Worm (Caenorhabditis elegans): Measurements from ENCODE around the gene srh-82.

srh-82 gene

ce11 chrV:144794-145193 is at the start of gene srh-82:
srh-82 (plus strand) TSS chrV:145094.
- TF ChIP-seq skn-1 (tag; optimal IDR thresholded peaks at IDR 0.05) (no peak), lsy-2 (tag; optimal IDR thresholded peaks at IDR 0.05) (no peak), hif-1 (tag; optimal IDR thresholded peaks at IDR 0.05) (no peak), zag-1 (tag; optimal IDR thresholded peaks at IDR 0.05) (no peak), unc-62 (GFP tag; optimal IDR thresholded peaks at IDR 0.05 in 1 of 2) (no peak), unc-62 (tag; optimal IDR thresholded peaks at IDR 0.05) (no peak), hmg-1.1 (GFP tag; IDR thresholded peaks at IDR 0.05) (no peak), F10B5.3 (tag; optimal IDR thresholded peaks at IDR 0.05) (no peak), nhr-10 (tag; optimal IDR thresholded peaks at IDR 0.05) (no peak), hlh-11 (tag; optimal IDR thresholded peaks at IDR 0.05) (no peak), T20F7.1 (GFP tag; optimal IDR thresholded peaks at IDR 0.05) (no peak), nhr-111 (GFP tag; optimal IDR thresholded peaks at IDR 0.05) (no peak), Y48G9A.11 (GFP tag; IDR thresholded peaks at IDR 0.05) (no peak), daf-19 (GFP tag; conservative IDR thresholded peaks at IDR 0.05) (no peak), lin-39 (tag; optimal IDR thresholded peaks at IDR 0.05) (no peak), nhr-77 (tag; optimal IDR thresholded peaks at IDR 0.05) (no peak), fos-1 (tag; optimal IDR thresholded peaks at IDR 0.05) (no peak), unc-39 (tag; optimal IDR thresholded peaks at IDR 0.05) (no peak), snpc-1.2 (GFP tag; IDR thresholded peaks at IDR 0.05) (no peak), ces-1 (GFP tag; optimal IDR thresholded peaks at IDR 0.05) (no peak)

- TF ChIP-seq mes-2 (tag; optimal IDR thresholded peaks at IDR 0.05; ENCODE audit: poor library complexity, severe bottlenecking) (peak; percentile 3), ctbp-1 (GFP tag; IDR thresholded peaks at IDR 0.05) (no peak), madf-9 (GFP tag; conservative IDR thresholded peaks at IDR 0.05) (no peak), daf-19 (GFP tag; conservative IDR thresholded peaks at IDR 0.05) (no peak)
Measured at ce11 chrV:102165-102564, 42.7 kb upstream of the srh-82 start.

- peak; percentile 65 for TF ChIP-seq lin-38 (GFP tag; IDR thresholded peaks at IDR 0.05)
- peak; percentile 49 for TF ChIP-seq nhr-111 (GFP tag; optimal IDR thresholded peaks at IDR 0.05)
- no peak for TF ChIP-seq T20F7.1 (GFP tag; optimal IDR thresholded peaks at IDR 0.05)
- 0 out of 2 replicates have a peak, but pooled peaks have one; percentile 19 for TF ChIP-seq set-16 (GFP tag; IDR thresholded peaks at IDR 0.05)
- TF ChIP-seq nhr-10 (tag; optimal IDR thresholded peaks at IDR 0.05), result no peak
- 0 out of 2 replicates have a peak, but pooled peaks have one; percentile 35 for TF ChIP-seq ctbp-1 (GFP tag; IDR thresholded peaks at IDR 0.05)
- peak; percentile 60 for TF ChIP-seq lin-1 (GFP tag; IDR thresholded peaks at IDR 0.05)
- TF ChIP-seq lim-7 (GFP tag; IDR thresholded peaks at IDR 0.05), result 0 out of 2 replicates have a peak, but pooled peaks have one; percentile 14
- TF ChIP-seq mep-1 (tag; optimal IDR thresholded peaks at IDR 0.05), result no peak
- TF ChIP-seq egl-43 (GFP tag; IDR thresholded peaks at IDR 0.05), result 0 out of 2 replicates have a peak, but pooled peaks have one; percentile 62
- no peak for TF ChIP-seq nhr-77 (tag; optimal IDR thresholded peaks at IDR 0.05)
- TF ChIP-seq ama-1 (optimal IDR thresholded peaks at IDR 0.05), result peak; percentile 44
- peak; percentile 86; the same call in 1 of the 2 replicates for TF ChIP-seq Y48G9A.11 (GFP tag; IDR thresholded peaks at IDR 0.05)
- TF ChIP-seq ZK337.2 (GFP tag; IDR thresholded peaks at IDR 0.05), result 0 out of 2 replicates have a peak, but pooled peaks have one; percentile 29
- TF ChIP-seq F49E8.2 (tag; optimal IDR thresholded peaks at IDR 0.05; ENCODE audit: borderline replicate concordance), result peak; percentile 92
- peak; percentile 80 for TF ChIP-seq arid-1 (GFP tag; conservative IDR thresholded peaks at IDR 0.05)
- peak in 1 of 2 experiments; percentile 56; a peak in 1 of 4 replicates for TF ChIP-seq madf-5 (GFP tag; IDR thresholded peaks at IDR 0.05)
- no peak for TF ChIP-seq zag-1 (tag; optimal IDR thresholded peaks at IDR 0.05)
- TF ChIP-seq daf-16 (GFP tag; optimal IDR thresholded peaks at IDR 0.05), result peak in 1 of 2 experiments; percentile 7
- TF ChIP-seq daf-16 (tag; optimal IDR thresholded peaks at IDR 0.05), result no peak
- no peak; the same call in 1 of the 2 replicates for TF ChIP-seq pha-4 (GFP tag; IDR thresholded peaks at IDR 0.05)
- TF ChIP-seq pha-4 (tag; optimal IDR thresholded peaks at IDR 0.05), result no peak
- TF ChIP-seq dmd-8 (GFP tag; IDR thresholded peaks at IDR 0.05), result peak; percentile 65; the same call in 1 of the 2 replicates
- TF ChIP-seq snpc-1.2 (GFP tag; IDR thresholded peaks at IDR 0.05), result peak; percentile 79
- TF ChIP-seq spr-3 (GFP tag; optimal IDR thresholded peaks at IDR 0.05), result peak; percentile 25
Measured at ce11 chrV:103043-103702, 41.7 kb upstream of the srh-82 start.
